Fruit fly (Drosophila melanogaster) whole organism, embryonic: Measurements from ENCODE around the gene CG31321.
A peak's percentile ranks its signal among the peaks of the same experiment; 100 is the strongest.

Experiments used
- Abd-B ChIP-seq: fragments of 200-800 bp; sonication (Bioruptor generic); optimal IDR thresholded peaks from 2 replicates; lab custom pipeline; 2018; ENCODE audit warnings: missing biosample characterization, mild to moderate bottlenecking, missing genetic modification characterization, moderate library complexity
- CG12071 ChIP-seq: fragments of 200-800 bp; sonication (Bioruptor generic); optimal IDR thresholded peaks from 3 replicates; lab custom pipeline; 2018; ENCODE audit warnings: missing biosample characterization, mild to moderate bottlenecking, missing genetic modification characterization
- CG1233 ChIP-seq: fragments of 200-800 bp; sonication (Bioruptor generic); optimal IDR thresholded peaks from 4 replicates; lab custom pipeline; 2018; ENCODE audit warnings: missing biosample characterization, mild to moderate bottlenecking, missing genetic modification characterization
- CG12391 ChIP-seq: fragments of 200-800 bp; sonication (Bioruptor generic); optimal IDR thresholded peaks from 3 replicates; lab custom pipeline; 2018; ENCODE audit warnings: missing biosample characterization, mild to moderate bottlenecking, missing genetic modification characterization, moderate library complexity
- CG13894 ChIP-seq: fragments of 200-800 bp; sonication (Bioruptor generic); optimal IDR thresholded peaks from 3 replicates; lab custom pipeline; 2018; ENCODE audit warnings: missing biosample characterization, mild to moderate bottlenecking, missing genetic modification characterization, moderate library complexity
- CG15073 ChIP-seq: fragments of 200-800 bp; sonication (Bioruptor generic); optimal IDR thresholded peaks from 2 replicates; lab custom pipeline; 2016; ENCODE audit warnings: missing biosample characterization, missing genetic modification characterization
- CG1529 ChIP-seq: fragments of 200-800 bp; sonication (Bioruptor generic); optimal IDR thresholded peaks from 3 replicates; lab custom pipeline; 2018; ENCODE audit warnings: missing biosample characterization, missing genetic modification characterization
- CG1603 ChIP-seq: fragments of 200-800 bp; sonication (Bioruptor generic); optimal IDR thresholded peaks from 2 replicates; lab custom pipeline; 2019; ENCODE audit warnings: missing biosample characterization, mild to moderate bottlenecking, missing genetic modification characterization, moderate library complexity
- CG16815 ChIP-seq: fragments of 200-800 bp; sonication (Bioruptor generic); optimal IDR thresholded peaks from 3 replicates; lab custom pipeline; 2017; ENCODE audit warnings: missing biosample characterization, mild to moderate bottlenecking, missing genetic modification characterization
- CG17612 ChIP-seq: fragments of 200-800 bp; sonication (Bioruptor generic); IDR thresholded peaks from 2 replicates; pipeline ENCODE4 v1.3.6; 2022; ENCODE audit warnings: missing biosample characterization, missing genetic modification characterization
- CG17829 ChIP-seq: fragments of 200-800 bp; optimal IDR thresholded peaks from 2 replicates; lab custom pipeline; 2019; ENCODE audit warnings: missing biosample characterization, mild to moderate bottlenecking, missing genetic modification characterization, moderate library complexity
- CG17912 ChIP-seq: fragments of 200-800 bp; sonication (Bioruptor generic); optimal IDR thresholded peaks from 2 replicates; lab custom pipeline; 2018; ENCODE audit warnings: missing biosample characterization, mild to moderate bottlenecking, missing genetic modification characterization
- CG2875 ChIP-seq: fragments of 200-800 bp; sonication (Bioruptor generic); optimal IDR thresholded peaks from 2 replicates; lab custom pipeline; 2017; ENCODE audit warnings: missing biosample characterization, mild to moderate bottlenecking, missing genetic modification characterization, missing genetic modification reagents
- CG30431 ChIP-seq: fragments of 200-800 bp; sonication (Bioruptor generic); optimal IDR thresholded peaks from 2 replicates; lab custom pipeline; 2017; ENCODE audit warnings: missing biosample characterization, missing genetic modification characterization
- CG3281 ChIP-seq: fragments of 200-800 bp; sonication (Bioruptor generic); optimal IDR thresholded peaks from 3 replicates; lab custom pipeline; 2017; ENCODE audit warnings: missing biosample characterization, mild to moderate bottlenecking, missing genetic modification characterization
- CG42726 ChIP-seq: fragments of 200-800 bp; sonication (Bioruptor generic); IDR thresholded peaks from 2 replicates; pipeline ENCODE4 v1.3.6; 2022; ENCODE audit warnings: missing biosample characterization, missing genetic modification characterization; ENCODE audit not compliant: partially characterized antibody
- CG4404 ChIP-seq: fragments of 200-800 bp; sonication (Bioruptor generic); IDR thresholded peaks from 2 replicates; pipeline ENCODE4 v1.3.6; 2022; ENCODE audit warnings: missing biosample characterization, missing genetic modification characterization
- CG6813 ChIP-seq: fragments of 200-800 bp; sonication (Bioruptor generic); optimal IDR thresholded peaks from 2 replicates; lab custom pipeline; 2017; ENCODE audit warnings: missing biosample characterization, missing genetic modification characterization, mild to moderate bottlenecking, moderate library complexity, missing genetic modification reagents
- CG7987 ChIP-seq: fragments of 200-800 bp; sonication (Bioruptor generic); optimal IDR thresholded peaks from 2 replicates; lab custom pipeline; 2018; ENCODE audit warnings: missing biosample characterization, mild to moderate bottlenecking, missing genetic modification characterization, moderate library complexity
- CG8944 ChIP-seq: fragments of 200-800 bp; sonication (Bioruptor generic); optimal IDR thresholded peaks from 3 replicates; lab custom pipeline; 2016; ENCODE audit warnings: missing biosample characterization, missing genetic modification characterization
- CHES-1-like ChIP-seq: fragments of 200-800 bp; sonication (Bioruptor generic); optimal IDR thresholded peaks from 2 replicates; lab custom pipeline; 2016; ENCODE audit warnings: missing biosample characterization, missing genetic modification characterization
- CkIIα-i1 ChIP-seq: fragments of 200-800 bp; sonication (Bioruptor generic); IDR thresholded peaks from 2 replicates; pipeline ENCODE4 v1.3.6; 2022; ENCODE audit warnings: missing biosample characterization, missing genetic modification characterization
- Dfd ChIP-seq, 2 experiments: fragments of >200 bp; optimal IDR thresholded peaks; 2 replicates each; lab custom pipeline; 2017; ENCODE audit warnings: missing biosample characterization in 2 of 2, missing genetic modification characterization in 2 of 2
- Fer3 ChIP-seq: fragments of 200-800 bp; sonication (Bioruptor generic); optimal IDR thresholded peaks from 2 replicates; lab custom pipeline; 2018; ENCODE audit warnings: missing biosample characterization, mild to moderate bottlenecking, missing genetic modification characterization, moderate library complexity
- HLH4C ChIP-seq: fragments of 200-800 bp; sonication (Bioruptor generic); IDR thresholded peaks from 3 replicates; pipeline ENCODE4 v1.3.6; 2022; ENCODE audit warnings: missing biosample characterization, missing genetic modification characterization; ENCODE audit not compliant: partially characterized antibody
- Hmx ChIP-seq: fragments of 200-800 bp; sonication (Bioruptor generic); optimal IDR thresholded peaks from 2 replicates; lab custom pipeline; 2016; ENCODE audit warnings: missing biosample characterization, missing genetic modification characterization
- Mad ChIP-seq: fragments of 200-800 bp; sonication (Bioruptor generic); optimal IDR thresholded peaks from 2 replicates; lab custom pipeline; 2016; ENCODE audit warnings: missing biosample characterization, missing genetic modification characterization
- Med ChIP-seq: fragments of 200-800 bp; sonication (Bioruptor generic); peaks from one replicate; lab custom pipeline; 2016; ENCODE audit warnings: missing biosample characterization, missing genetic modification characterization, mild to moderate bottlenecking, inconsistent platforms, moderate library complexity
- NC2β ChIP-seq: fragments of 200-800 bp; sonication (Bioruptor generic); optimal IDR thresholded peaks from 2 replicates; lab custom pipeline; 2016; ENCODE audit warnings: missing biosample characterization, missing genetic modification characterization
- Ravus ChIP-seq: fragments of 200-800 bp; sonication (Bioruptor generic); IDR thresholded peaks from 2 replicates; pipeline ENCODE4 v1.3.6; 2022; ENCODE audit warnings: missing biosample characterization, missing genetic modification characterization
- Six4 ChIP-seq: fragments of 200-800 bp; sonication (Bioruptor generic); optimal IDR thresholded peaks from 2 replicates; lab custom pipeline; 2016; ENCODE audit warnings: missing biosample characterization, missing genetic modification characterization
- Sry-δ ChIP-seq: fragments of 200-800 bp; sonication (Bioruptor generic); optimal IDR thresholded peaks from 2 replicates; lab custom pipeline; 2016; ENCODE audit warnings: missing biosample characterization, missing genetic modification characterization
- bab2 ChIP-seq: fragments of 200-800 bp; sonication (Bioruptor generic); optimal IDR thresholded peaks from 2 replicates; lab custom pipeline; 2016; ENCODE audit warnings: missing biosample characterization, missing genetic modification characterization
- chn ChIP-seq: fragments of 200-800 bp; sonication (Bioruptor generic); optimal IDR thresholded peaks from 2 replicates; lab custom pipeline; 2016; ENCODE audit warnings: missing biosample characterization, missing genetic modification characterization
- cwo ChIP-seq: fragments of 200-800 bp; sonication (Bioruptor generic); optimal IDR thresholded peaks from 3 replicates; lab custom pipeline; 2017; ENCODE audit warnings: missing biosample characterization, missing genetic modification characterization, mild to moderate bottlenecking, moderate library complexity, missing genetic modification reagents
- esg ChIP-seq: fragments of 200-800 bp; sonication (Bioruptor generic); conservative IDR thresholded peaks from 2 replicates; pipeline ENCODE4 v1.3.6; 2022; ENCODE audit warnings: missing biosample characterization, missing genetic modification characterization
- gsb ChIP-seq: fragments of 200-800 bp; sonication (Bioruptor generic); IDR thresholded peaks from 2 replicates; pipeline ENCODE4 v1.3.6; 2022; ENCODE audit warnings: missing biosample characterization, missing genetic modification characterization
- jing ChIP-seq: fragments of 200-800 bp; sonication (Bioruptor generic); optimal IDR thresholded peaks from 2 replicates; lab custom pipeline; 2018; ENCODE audit warnings: missing biosample characterization, mild to moderate bottlenecking, missing genetic modification characterization
- kah ChIP-seq: fragments of 200-800 bp; sonication (Bioruptor generic); optimal IDR thresholded peaks from 2 replicates; lab custom pipeline; 2018; ENCODE audit warnings: missing biosample characterization, mild to moderate bottlenecking, missing genetic modification characterization
- lov ChIP-seq, 2 experiments: fragments of 200-800 bp in 1 of 2; fragments of >200 bp in 1 of 2; sonication (Bioruptor generic) in 1 of 2; IDR thresholded peaks in 1 of 2; optimal IDR thresholded peaks in 1 of 2; 2 replicates in 1 of 2; 3 replicates in 1 of 2; pipeline versions ENCODE4 v1.3.6 to Lab custom; 2017 to 2022; ENCODE audit warnings: missing biosample characterization in 1 of 2, missing genetic modification characterization in 1 of 2
- nau ChIP-seq: fragments of 200-800 bp; sonication (Bioruptor generic); optimal IDR thresholded peaks from 3 replicates; lab custom pipeline; 2017; ENCODE audit warnings: missing biosample characterization, mild to moderate bottlenecking, missing genetic modification characterization, missing genetic modification reagents
- otp ChIP-seq: fragments of 200-800 bp; sonication (Bioruptor generic); IDR thresholded peaks from 3 replicates; pipeline ENCODE4, ENCODE4 v1.3.6; 2022; ENCODE audit warnings: missing biosample characterization, missing genetic modification characterization
- phol ChIP-seq: fragments of 200-800 bp; sonication (Bioruptor generic); optimal IDR thresholded peaks from 3 replicates; lab custom pipeline; 2018; ENCODE audit warnings: missing biosample characterization, mild to moderate bottlenecking, missing genetic modification characterization, moderate library complexity
- pita ChIP-seq: fragments of 200-800 bp; sonication (Bioruptor generic); optimal IDR thresholded peaks from 2 replicates; lab custom pipeline; 2017; ENCODE audit warnings: missing biosample characterization, mild to moderate bottlenecking, missing genetic modification characterization
- schlank ChIP-seq: fragments of 200-800 bp; sonication (Bioruptor generic); optimal IDR thresholded peaks from 2 replicates; lab custom pipeline; 2018; ENCODE audit warnings: missing biosample characterization, mild to moderate bottlenecking, missing genetic modification characterization
- sd ChIP-seq: fragments of 200-800 bp; sonication (Bioruptor generic); optimal IDR thresholded peaks from 3 replicates; lab custom pipeline; 2018; ENCODE audit warnings: missing biosample characterization, mild to moderate bottlenecking, missing genetic modification characterization, moderate library complexity
- sna ChIP-seq: fragments of 200-800 bp; sonication (Bioruptor generic); IDR thresholded peaks from 2 replicates; pipeline ENCODE4 v1.3.6; 2022; ENCODE audit warnings: missing biosample characterization, missing genetic modification characterization; ENCODE audit not compliant: partially characterized antibody
- unpg ChIP-seq: fragments of 200-800 bp; sonication (Bioruptor generic); optimal IDR thresholded peaks from 3 replicates; lab custom pipeline; 2018; ENCODE audit warnings: missing biosample characterization, mild to moderate bottlenecking, missing genetic modification characterization, moderate library complexity
- wek ChIP-seq: fragments of 200-800 bp; sonication (Bioruptor generic); optimal IDR thresholded peaks from 3 replicates; lab custom pipeline; 2018; ENCODE audit warnings: missing biosample characterization, mild to moderate bottlenecking, missing genetic modification characterization, moderate library complexity
- z ChIP-seq: fragments of 200-800 bp; sonication (Bioruptor generic); IDR thresholded peaks from 3 replicates; pipeline ENCODE4 v1.3.6; 2022; ENCODE audit warnings: missing biosample characterization, missing genetic modification characterization

Gene CG31321

DNA sequence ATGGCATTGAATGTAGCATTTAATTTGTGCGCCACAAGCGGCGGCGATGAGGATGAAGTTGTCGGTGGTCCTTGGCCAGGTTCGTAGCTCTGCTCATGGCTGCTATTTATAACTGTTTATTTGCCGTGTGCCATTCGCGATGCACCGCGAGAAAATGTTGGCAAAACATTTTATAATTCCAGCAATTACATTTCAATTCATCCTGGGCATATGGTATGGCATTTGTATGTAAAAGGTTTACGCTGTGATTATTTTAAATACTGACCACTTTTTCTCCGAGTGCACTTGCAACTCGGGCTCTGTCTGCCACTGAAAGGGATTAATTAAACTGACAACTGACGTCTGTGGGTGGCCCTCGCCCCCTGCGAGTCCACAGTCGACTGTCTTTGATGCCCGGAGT lies 46.5 kb downstream of the CG31321 start (continued):
- TF ChIP-seq CG3281 (GFP tag; lab: Kevin White, UChicago) (no peak), Med (peak; percentile 91), NC2β (GFP tag; lab: Kevin White, UChicago) (no peak), phol (tag; lab: Kevin White, UChicago) (no peak), Mad (GFP tag; lab: Kevin White, UChicago) (no peak), schlank (tag; lab: Kevin White, UChicago) (no peak), Ravus (GFP tag; lab: Robert Waterston, UW) (no peak), Sry-δ (GFP tag; lab: Kevin White, UChicago) (no peak), kah (no peak), esg (GFP tag; lab: Robert Waterston, UW) (peak; percentile 44; the same call in 1 of the 2 replicates), CG1603 (tag; lab: Kevin White, UChicago) (peak; percentile 59), wek (no peak), z (GFP tag; lab: Robert Waterston, UW) (no peak), CG17829 (tag; lab: Kevin White, UChicago) (no peak), CHES-1-like (GFP tag; lab: Kevin White, UChicago) (no peak), jing (GFP tag; lab: Kevin White, UChicago) (no peak), otp (peak; percentile 46; the same call in 1 of the 3 replicates), CG16815 (GFP tag; lab: Kevin White, UChicago) (no peak), CG42726 (GFP tag; lab: Robert Waterston, UW) (no peak), Dfd (GFP tag; optimal IDR thresholded peaks at IDR 0.05; lab: Kevin White, UChicago) (no peak), CG17912 (no peak), CG1529 (GFP tag; lab: Kevin White, UChicago) (no peak), nau (no peak), CG7987 (GFP tag; lab: Kevin White, UChicago) (no peak), CG17612 (GFP tag; lab: Robert Waterston, UW) (no peak), chn (GFP tag; lab: Kevin White, UChicago) (peak; percentile 2), Abd-B (GFP tag; lab: Kevin White, UChicago) (no peak), CG6813 (GFP tag; lab: Kevin White, UChicago) (no peak), pita (GFP tag; lab: Kevin White, UChicago) (no peak), lov (optimal IDR thresholded peaks at IDR 0.05; lab: Kevin White, UChicago) (no peak), lov (GFP tag; IDR thresholded peaks at IDR 0.05; lab: Robert Waterston, UW) (no peak), bab2 (peak; percentile 54), unpg (GFP tag; lab: Kevin White, UChicago) (peak; percentile 14), sd (no peak), CG1233 (GFP tag; lab: Kevin White, UChicago) (no peak), CG15073 (GFP tag; lab: Kevin White, UChicago) (no peak), HLH4C (GFP tag; lab: Robert Waterston, UW) (no peak), CG13894 (no peak), Hmx (GFP tag; lab: Kevin White, UChicago) (no peak), gsb (GFP tag; lab: Robert Waterston, UW) (no peak), CG2875 (no peak), sna (GFP tag; lab: Robert Waterston, UW) (no peak), cwo (GFP tag; lab: Kevin White, UChicago) (no peak), CG4404 (GFP tag; lab: Robert Waterston, UW) (no peak), Six4 (GFP tag; lab: Kevin White, UChicago) (no peak), Fer3 (tag; lab: Kevin White, UChicago) (peak; percentile 19), CkIIα-i1 (GFP tag; lab: Robert Waterston, UW) (no peak), CG8944 (peak; percentile 8), CG30431 (GFP tag; lab: Kevin White, UChicago) (peak; percentile 0), CG12071 (peak; percentile 17), CG12391 (tag; lab: Kevin White, UChicago) (peak; percentile 30)
